Worm (Caenorhabditis elegans): Measurements from ENCODE around the gene srx-137.

The srx-137 gene

DNA sequence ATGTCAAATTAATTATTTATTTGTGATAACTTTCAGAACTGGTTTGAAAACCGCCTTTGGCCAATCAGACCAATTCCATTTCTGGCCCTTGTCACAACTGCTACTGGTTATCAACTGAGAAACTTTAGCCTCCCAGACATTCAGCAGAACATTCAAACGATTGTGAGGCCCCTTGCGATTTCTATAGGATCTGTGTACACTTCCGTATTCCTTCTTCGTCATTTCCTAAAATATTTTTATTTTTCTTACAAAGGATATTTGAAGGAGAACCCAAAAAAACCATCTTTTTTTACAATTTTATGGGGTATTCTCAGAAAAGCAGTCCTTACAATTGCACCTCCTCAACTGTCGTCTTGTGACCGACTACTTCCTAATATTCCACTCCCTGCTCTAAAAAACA lies 10.7 kb downstream of the srx-137 start:
- TF ChIP-seq ceh-13 (GFP tag; optimal IDR thresholded peaks at IDR 0.05): no peak
- TF ChIP-seq hmg-4 (GFP tag; optimal IDR thresholded peaks at IDR 0.05): no peak
- TF ChIP-seq hnd-1 (tag; optimal IDR thresholded peaks at IDR 0.05): no peak
- no peak for TF ChIP-seq hmbx-1 (tag; optimal IDR thresholded peaks at IDR 0.05)
- no peak for TF ChIP-seq flt-1 (GFP tag; IDR thresholded peaks at IDR 0.05)
- no peak for TF ChIP-seq tbx-37 (GFP tag; conservative IDR thresholded peaks at IDR 0.05)
- no peak for TF ChIP-seq pes-1 (GFP tag; IDR thresholded peaks at IDR 0.05)
- TF ChIP-seq ets-7 (tag; optimal IDR thresholded peaks at IDR 0.05): no peak
- no peak for TF ChIP-seq tbx-11 (GFP tag; IDR thresholded peaks at IDR 0.05)
- no peak for TF ChIP-seq B0310.2 (tag; optimal IDR thresholded peaks at IDR 0.05)
- no peak for TF ChIP-seq aly-1 (tag; optimal IDR thresholded peaks at IDR 0.05)

DNA sequence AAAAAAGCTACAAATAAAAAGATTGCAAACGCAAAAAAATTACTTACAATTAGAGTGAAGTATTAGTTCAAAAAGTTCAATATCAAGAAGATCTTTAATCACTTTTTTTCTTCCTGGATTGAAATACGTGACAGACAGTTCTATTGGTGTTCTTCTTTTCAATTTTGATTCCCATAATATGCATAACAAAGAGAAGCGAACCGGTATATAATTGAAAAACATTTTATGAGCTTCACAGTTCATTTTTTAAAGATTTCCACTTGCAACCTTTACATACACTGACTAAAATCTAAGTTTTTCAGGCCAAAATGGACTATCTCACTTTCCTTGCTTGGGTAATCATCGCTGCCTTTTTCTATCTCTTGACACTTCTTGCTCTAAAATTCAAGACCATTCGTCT lies 13.9 kb downstream of the srx-137 start, which contains the start of gene T22G5.1:
Gene T22G5.1, plus strand, starts transcription at position 301 of the 400 bp plus-strand sequence.
- TF ChIP-seq B0310.2 (tag; optimal IDR thresholded peaks at IDR 0.05) (no peak), tbx-37 (GFP tag; conservative IDR thresholded peaks at IDR 0.05) (no peak), tra-4 (tag; optimal IDR thresholded peaks at IDR 0.05) (no peak), F13C5.2 (tag; optimal IDR thresholded peaks at IDR 0.05) (no peak), hnd-1 (tag; optimal IDR thresholded peaks at IDR 0.05) (no peak), pes-1 (GFP tag; IDR thresholded peaks at IDR 0.05) (no peak), hmbx-1 (tag; optimal IDR thresholded peaks at IDR 0.05) (no peak), flt-1 (GFP tag; IDR thresholded peaks at IDR 0.05) (no peak), ets-7 (tag; optimal IDR thresholded peaks at IDR 0.05) (no peak)

DNA sequence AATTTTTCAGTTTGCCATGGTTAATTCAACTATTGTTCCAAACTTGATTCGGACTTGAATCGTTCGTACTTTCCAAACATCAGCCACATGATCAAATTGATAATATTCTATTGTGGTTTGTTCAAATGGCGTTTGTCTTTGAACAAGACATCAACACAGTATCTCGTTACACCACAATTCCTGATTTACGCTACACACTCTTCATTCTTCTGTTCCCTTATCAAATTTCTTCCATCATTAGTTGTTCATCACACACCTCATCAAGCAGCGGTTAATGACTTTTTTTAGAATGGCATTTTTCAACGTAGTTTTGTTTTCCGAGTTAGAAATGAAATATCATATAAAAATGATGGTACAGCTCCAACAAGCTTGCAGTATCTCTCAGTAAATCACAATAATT lies 15.6 kb downstream of the srx-137 start:
- TF ChIP-seq B0310.2 (tag; optimal IDR thresholded peaks at IDR 0.05): no peak
- TF ChIP-seq hmbx-1 (tag; optimal IDR thresholded peaks at IDR 0.05): no peak
- no peak for TF ChIP-seq ceh-36 (tag; optimal IDR thresholded peaks at IDR 0.05)
- TF ChIP-seq aly-1 (tag; optimal IDR thresholded peaks at IDR 0.05): no peak
- TF ChIP-seq hmg-4 (GFP tag; optimal IDR thresholded peaks at IDR 0.05): no peak
- TF ChIP-seq tra-4 (tag; optimal IDR thresholded peaks at IDR 0.05): no peak
- TF ChIP-seq ceh-13 (GFP tag; optimal IDR thresholded peaks at IDR 0.05): no peak
- TF ChIP-seq ama-1 (optimal IDR thresholded peaks at IDR 0.05): no peak
- TF ChIP-seq F13C5.2 (tag; optimal IDR thresholded peaks at IDR 0.05): no peak
- TF ChIP-seq flt-1 (GFP tag; IDR thresholded peaks at IDR 0.05): no peak
- no peak for TF ChIP-seq sea-1 (GFP tag; conservative IDR thresholded peaks at IDR 0.05)
- no peak for TF ChIP-seq tbx-37 (GFP tag; conservative IDR thresholded peaks at IDR 0.05)
- TF ChIP-seq scrt-1 (GFP tag; IDR thresholded peaks at IDR 0.05): no peak
- TF ChIP-seq ets-7 (tag; optimal IDR thresholded peaks at IDR 0.05): no peak
- no peak for TF ChIP-seq hnd-1 (tag; optimal IDR thresholded peaks at IDR 0.05)
- no peak for TF ChIP-seq tbx-11 (GFP tag; IDR thresholded peaks at IDR 0.05)
- TF ChIP-seq pes-1 (GFP tag; IDR thresholded peaks at IDR 0.05): no peak

- TF ChIP-seq aly-1 (tag; optimal IDR thresholded peaks at IDR 0.05) (no peak), hnd-1 (tag; optimal IDR thresholded peaks at IDR 0.05) (no peak), ama-1 (optimal IDR thresholded peaks at IDR 0.05) (no peak), scrt-1 (GFP tag; IDR thresholded peaks at IDR 0.05) (no peak), B0310.2 (tag; optimal IDR thresholded peaks at IDR 0.05) (no peak), ceh-36 (tag; optimal IDR thresholded peaks at IDR 0.05) (no peak), F13C5.2 (tag; optimal IDR thresholded peaks at IDR 0.05) (no peak), tbx-37 (GFP tag; conservative IDR thresholded peaks at IDR 0.05) (no peak), ceh-13 (GFP tag; optimal IDR thresholded peaks at IDR 0.05) (no peak), tra-4 (tag; optimal IDR thresholded peaks at IDR 0.05) (no peak), ets-7 (tag; optimal IDR thresholded peaks at IDR 0.05) (no peak)
Measured at ce11 chrV:13879241-13879640, 16.6 kb downstream of the srx-137 start, which contains the start of gene lbp-7. Gene lbp-7, plus strand, starts transcription at chrV:13879552.

DNA sequence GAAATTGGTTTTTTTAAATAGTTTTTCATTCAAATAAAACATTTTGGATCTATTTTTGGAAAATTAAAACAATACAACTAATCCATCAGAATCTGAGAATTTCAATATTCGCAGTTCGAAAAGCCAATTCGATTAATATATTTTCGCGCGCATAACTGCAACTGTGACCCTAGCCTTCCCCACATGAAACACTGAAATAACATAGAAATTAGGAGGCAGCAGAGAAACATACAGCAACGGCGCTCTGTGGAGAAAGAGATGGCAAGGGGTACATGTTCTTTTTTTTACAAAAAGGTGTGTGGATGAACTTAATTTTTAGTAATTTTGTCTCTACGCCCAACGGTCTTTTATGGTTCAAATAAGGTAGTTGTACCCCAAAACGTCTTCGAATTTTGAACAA lies 17.6 kb downstream of the srx-137 start:
- TF ChIP-seq flt-1 (GFP tag; IDR thresholded peaks at IDR 0.05) (no peak), ama-1 (optimal IDR thresholded peaks at IDR 0.05) (no peak), hmg-4 (GFP tag; optimal IDR thresholded peaks at IDR 0.05) (no peak), pes-1 (GFP tag; IDR thresholded peaks at IDR 0.05) (no peak), ets-7 (tag; optimal IDR thresholded peaks at IDR 0.05) (no peak), aly-1 (tag; optimal IDR thresholded peaks at IDR 0.05) (no peak)

DNA sequence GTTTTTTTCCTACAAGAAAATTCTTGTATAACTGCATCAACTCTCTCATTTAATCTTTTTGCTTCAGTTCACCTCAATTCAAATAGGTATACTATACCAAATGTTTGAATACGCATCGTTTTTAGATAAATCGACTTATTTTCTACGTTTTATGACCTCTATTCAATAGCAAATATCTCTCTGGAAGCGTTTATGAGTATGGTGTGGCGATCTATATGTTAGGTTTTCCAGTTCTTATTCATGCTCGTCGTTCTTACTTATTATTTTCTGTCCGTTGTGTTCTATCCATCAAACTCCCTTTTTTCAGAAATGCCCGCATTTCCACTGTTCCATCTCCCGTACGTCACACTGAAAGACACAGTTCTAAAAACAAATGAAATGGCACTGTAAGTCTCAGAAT lies 18.0 kb downstream of the srx-137 start, which contains the start of gene T22G5.3:
Gene T22G5.3, plus strand, starts transcription at position 301 of the 400 bp plus-strand sequence.
- TF ChIP-seq F13C5.2 (tag; optimal IDR thresholded peaks at IDR 0.05) (no peak), ceh-36 (tag; optimal IDR thresholded peaks at IDR 0.05) (no peak), hmbx-1 (tag; optimal IDR thresholded peaks at IDR 0.05) (no peak), ama-1 (optimal IDR thresholded peaks at IDR 0.05) (no peak), tra-4 (tag; optimal IDR thresholded peaks at IDR 0.05) (no peak)

ce11 chrV:13887358-13887757 lies 24.8 kb downstream of the srx-137 start, which contains the start of gene srsx-19:
Gene srsx-19, plus strand, starts transcription at chrV:13887658.
- TF ChIP-seq sea-1 (GFP tag; conservative IDR thresholded peaks at IDR 0.05) (no peak), tra-4 (tag; optimal IDR thresholded peaks at IDR 0.05) (no peak)

DNA sequence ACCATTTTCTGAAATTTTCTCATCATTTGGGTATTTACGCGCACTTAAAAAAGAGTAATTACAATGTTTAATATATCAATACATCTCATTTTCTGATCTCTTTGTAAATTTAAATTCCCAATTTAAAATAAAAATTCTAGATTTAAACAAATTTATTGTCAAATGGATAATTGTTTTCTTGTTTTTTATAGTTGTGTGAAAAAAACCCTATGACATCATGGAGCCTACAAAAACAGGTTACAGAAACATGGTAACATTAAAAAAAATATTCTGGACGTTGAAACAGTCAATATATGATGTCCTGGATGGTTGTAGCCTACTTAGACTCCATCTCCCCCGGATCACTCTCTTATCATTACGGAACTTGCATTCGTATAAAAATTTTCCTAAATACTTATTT lies 26.9 kb downstream of the srx-137 start, which contains the start of gene spp-12:
Gene spp-12, plus strand, starts transcription at position 301 of the 400 bp plus-strand sequence.
- no peak for TF ChIP-seq ama-1 (optimal IDR thresholded peaks at IDR 0.05)
- TF ChIP-seq ceh-13 (GFP tag; optimal IDR thresholded peaks at IDR 0.05): no peak
- no peak for TF ChIP-seq tbx-37 (GFP tag; conservative IDR thresholded peaks at IDR 0.05)
- TF ChIP-seq hnd-1 (tag; optimal IDR thresholded peaks at IDR 0.05): no peak
- TF ChIP-seq scrt-1 (GFP tag; IDR thresholded peaks at IDR 0.05): no peak
- TF ChIP-seq ets-7 (tag; optimal IDR thresholded peaks at IDR 0.05): no peak
- TF ChIP-seq tra-4 (tag; optimal IDR thresholded peaks at IDR 0.05): no peak
- no peak for TF ChIP-seq flt-1 (GFP tag; IDR thresholded peaks at IDR 0.05)
- no peak for TF ChIP-seq ceh-36 (tag; optimal IDR thresholded peaks at IDR 0.05)
- TF ChIP-seq F13C5.2 (tag; optimal IDR thresholded peaks at IDR 0.05): no peak
- TF ChIP-seq hmg-4 (GFP tag; optimal IDR thresholded peaks at IDR 0.05): no peak
- TF ChIP-seq B0310.2 (tag; optimal IDR thresholded peaks at IDR 0.05): no peak
- TF ChIP-seq aly-1 (tag; optimal IDR thresholded peaks at IDR 0.05): no peak
- no peak for TF ChIP-seq pes-1 (GFP tag; IDR thresholded peaks at IDR 0.05)
